Fruit fly (Drosophila melanogaster): ENCODE results near the gene CG32814.

DNA sequence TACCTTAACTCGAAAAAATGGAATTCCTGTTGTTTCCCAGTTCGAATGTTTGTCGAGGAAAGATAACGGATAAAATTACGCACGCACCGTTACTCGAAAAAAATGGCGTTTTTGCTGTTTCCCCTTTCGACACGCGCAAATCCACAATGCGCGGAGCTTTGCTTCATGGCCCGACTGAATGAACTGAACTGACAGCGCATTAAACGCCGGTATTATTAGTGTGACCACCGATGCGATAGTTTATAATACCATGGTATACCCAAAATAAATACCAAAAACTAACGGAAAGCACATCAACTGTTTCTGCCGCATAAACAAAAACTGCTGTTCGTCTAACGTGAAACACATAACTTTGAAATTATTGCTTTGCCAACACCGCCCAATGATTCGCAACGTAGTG, at the start of gene CG32814, which contains the start of the genes CG11638 and CG3021:
- TF ChIP-seq usp (GFP tag; optimal IDR thresholded peaks at IDR 0.05), result no peak
- no peak for TF ChIP-seq Mio (GFP tag; optimal IDR thresholded peaks at IDR 0.05)
- no peak for TF ChIP-seq Dif (GFP tag; optimal IDR thresholded peaks at IDR 0.05; ENCODE audit: partially characterized antibody)
- TF ChIP-seq h (GFP tag; optimal IDR thresholded peaks at IDR 0.05), result no peak
- no peak for TF ChIP-seq Hr78 (GFP tag; optimal IDR thresholded peaks at IDR 0.05)
- TF ChIP-seq sage (GFP tag; optimal IDR thresholded peaks at IDR 0.05), result no peak
- no peak for TF ChIP-seq fru (GFP tag; optimal IDR thresholded peaks at IDR 0.05)
- TF ChIP-seq dl (GFP tag; optimal IDR thresholded peaks at IDR 0.05; ENCODE audit: insufficient read depth in 1 of 2, partially characterized antibody in 2 of 2), result no peak
- no peak for TF ChIP-seq CG32264 (GFP tag; optimal IDR thresholded peaks at IDR 0.05)
